Fruit fly (Drosophila melanogaster): Measurements from ENCODE around the gene CG42502.

- TF ChIP-seq CG10348 (GFP tag; IDR thresholded peaks at IDR 0.05) (no peak), Snoo (tag; optimal IDR thresholded peaks at IDR 0.05) (peak; percentile 19), rn (GFP tag; IDR thresholded peaks at IDR 0.05) (no peak), Ets98B (GFP tag; IDR thresholded peaks at IDR 0.05) (no peak), CG9948 (tag; optimal IDR thresholded peaks at IDR 0.05) (peak; percentile 10)
Observed at dm6 chr2L:18805637-18806403, 5.2 kb downstream of the CG42502 start.

All from whole organism, pupa.